Fruit fly (Drosophila melanogaster): ENCODE results near the gene CG15399.

dm6 chr2L:2751085-2751710 lies 20.4 kb downstream of the CG15399 start:
- no peak for TF ChIP-seq insv (GFP tag; optimal IDR thresholded peaks at IDR 0.05)
- TF ChIP-seq Sox100B (GFP tag; optimal IDR thresholded peaks at IDR 0.05), result no peak

Data from whole organism, embryonic.